Worm (Caenorhabditis elegans) whole organism, young adult: ENCODE measurements around the gene srr-8.

Source experiments
- B0035.1 ChIP-seq: sonication (generic microtip); optimal IDR thresholded peaks from 2 replicates; lab custom pipeline; 2016; ENCODE audit warnings: missing genetic modification characterization, mild to moderate bottlenecking, missing compliant biosample characterization, missing genotype, missing genetic modification reagents
- B0261.1 ChIP-seq: sonication (generic microtip); optimal IDR thresholded peaks from 2 replicates; lab custom pipeline; 2016; ENCODE audit warnings: mild to moderate bottlenecking, missing genetic modification characterization, moderate library complexity, missing compliant biosample characterization
- F23B12.7 ChIP-seq: sonication (generic microtip); optimal IDR thresholded peaks from 2 replicates; lab custom pipeline; 2017; ENCODE audit warnings: missing genetic modification characterization, mild to moderate bottlenecking, missing compliant biosample characterization, antibody characterized with exemption, moderate library complexity; ENCODE audit not compliant: insufficient read depth
- F37B4.10 ChIP-seq: fragments of 200-800 bp; sonication (Bioruptor generic); IDR thresholded peaks from 2 replicates; pipeline ENCODE4 v1.3.6; 2022; ENCODE audit warnings: missing genetic modification characterization, missing compliant biosample characterization
- F52B5.7 ChIP-seq: sonication (generic microtip); optimal IDR thresholded peaks from 2 replicates; lab custom pipeline; 2016; ENCODE audit warnings: mild to moderate bottlenecking, missing genetic modification characterization, missing compliant biosample characterization
- F57A8.1 ChIP-seq: fragments of 200-800 bp; sonication (Bioruptor generic); optimal IDR thresholded peaks from 2 replicates; lab custom pipeline; 2018; ENCODE audit warnings: mild to moderate bottlenecking, missing genetic modification characterization, moderate library complexity, missing compliant biosample characterization
- Y56A3A.18 ChIP-seq: fragments of 200-800 bp; sonication (Bioruptor generic); IDR thresholded peaks from 2 replicates; pipeline ENCODE4 v1.3.6; 2022; ENCODE audit warnings: missing genetic modification reagents, missing genetic modification characterization, missing compliant biosample characterization
- attf-5 ChIP-seq: fragments of 200-800 bp; sonication (Bioruptor generic); optimal IDR thresholded peaks from 2 replicates; lab custom pipeline; 2018; ENCODE audit warnings: mild to moderate bottlenecking, missing genetic modification characterization, missing compliant biosample characterization
- attf-6 ChIP-seq: fragments of 200-800 bp; sonication (Bioruptor generic); IDR thresholded peaks from 2 replicates; pipeline ENCODE4 v1.3.6; 2022; ENCODE audit warnings: missing genetic modification reagents, missing genetic modification characterization, missing compliant biosample characterization
- bed-1 ChIP-seq: fragments of 200-800 bp; sonication (Bioruptor generic); IDR thresholded peaks from 2 replicates; pipeline ENCODE4 v1.3.6; 2022; ENCODE audit warnings: missing genetic modification reagents, missing genetic modification characterization, missing compliant biosample characterization
- cebp-1 ChIP-seq, 2 experiments: fragments of 200-800 bp in 1 of 2; sonication (Bioruptor generic) in 1 of 2; sonication (generic microtip) in 1 of 2; IDR thresholded peaks in 1 of 2; optimal IDR thresholded peaks in 1 of 2; 2 replicates each; pipeline versions ENCODE4 v1.3.6 to Lab custom; 2017 to 2022; ENCODE audit warnings: missing compliant biosample characterization in 2 of 2, missing genetic modification characterization in 2 of 2, mild to moderate bottlenecking in 1 of 2, missing genetic modification reagents in 1 of 2, moderate library complexity in 1 of 2
- ceh-58 ChIP-seq: fragments of 200-800 bp; sonication (Bioruptor generic); IDR thresholded peaks from 2 replicates; pipeline ENCODE4 v1.3.6; 2022; ENCODE audit warnings: missing genetic modification characterization, missing compliant biosample characterization
- egl-18 ChIP-seq: fragments of 200-800 bp; sonication (Bioruptor generic); IDR thresholded peaks from 2 replicates; pipeline ENCODE4 v1.3.6; 2022; ENCODE audit warnings: missing genetic modification reagents, missing genetic modification characterization, missing compliant biosample characterization
- ekl-4 ChIP-seq: fragments of 200-800 bp; sonication (Bioruptor generic); IDR thresholded peaks from 2 replicates; pipeline ENCODE4 v1.3.6; 2022; ENCODE audit warnings: missing genetic modification reagents, missing genetic modification characterization, missing compliant biosample characterization
- ets-4 ChIP-seq: fragments of 200-800 bp; sonication (Bioruptor generic); optimal IDR thresholded peaks from 2 replicates; lab custom pipeline; 2018; ENCODE audit warnings: mild to moderate bottlenecking, missing genetic modification characterization, missing compliant biosample characterization
- let-526 ChIP-seq: fragments of 200-800 bp; sonication (Bioruptor generic); IDR thresholded peaks from 2 replicates; pipeline ENCODE4 v1.3.6; 2022; ENCODE audit warnings: missing genetic modification reagents, missing genetic modification characterization, missing compliant biosample characterization
- mes-4 ChIP-seq: sonication (generic microtip); optimal IDR thresholded peaks from 2 replicates; lab custom pipeline; 2016; ENCODE audit warnings: missing genotype, missing genetic modification characterization, missing compliant biosample characterization
- nfya-1 ChIP-seq: sonication (generic microtip); optimal IDR thresholded peaks from 2 replicates; lab custom pipeline; 2017; ENCODE audit warnings: antibody characterized with exemption, missing compliant biosample characterization, missing genetic modification characterization, borderline replicate concordance; ENCODE audit not compliant: insufficient read depth
- nhr-27 ChIP-seq: fragments of 200-800 bp; sonication (Bioruptor generic); optimal IDR thresholded peaks from 2 replicates; lab custom pipeline; 2018; ENCODE audit warnings: mild to moderate bottlenecking, missing genetic modification characterization, moderate library complexity, missing compliant biosample characterization
- nhr-80 ChIP-seq: sonication (generic microtip); optimal IDR thresholded peaks from 2 replicates; lab custom pipeline; 2016; ENCODE audit warnings: missing genetic modification characterization, missing compliant biosample characterization
- repo-1 ChIP-seq: sonication (generic microtip); optimal IDR thresholded peaks from 2 replicates; lab custom pipeline; 2017; ENCODE audit warnings: mild to moderate bottlenecking, missing genetic modification characterization, missing compliant biosample characterization
- snpc-1.1 ChIP-seq: sonication (generic microtip); optimal IDR thresholded peaks from 2 replicates; lab custom pipeline; 2017; ENCODE audit warnings: missing genetic modification characterization, mild to moderate bottlenecking, missing compliant biosample characterization, antibody characterized with exemption, moderate library complexity, missing genotype, missing genetic modification reagents; ENCODE audit not compliant: insufficient read depth
- snpc-3.4 ChIP-seq: sonication (generic microtip); optimal IDR thresholded peaks from 2 replicates; lab custom pipeline; 2017; ENCODE audit warnings: missing genetic modification characterization, mild to moderate bottlenecking, missing compliant biosample characterization, antibody characterized with exemption, moderate library complexity, missing genotype, missing genetic modification reagents
- tlf-1 ChIP-seq: fragments of 200-800 bp; sonication (Bioruptor generic); optimal IDR thresholded peaks from 2 replicates; lab custom pipeline; 2018; ENCODE audit warnings: mild to moderate bottlenecking, missing genetic modification characterization, missing compliant biosample characterization
- unc-62 ChIP-seq: fragments of 150-350 bp; optimal IDR thresholded peaks from 2 replicates; lab custom pipeline; 2014; ENCODE audit warnings: missing biosample characterization, missing genetic modification reagents, missing genetic modification characterization
- ztf-22 ChIP-seq: fragments of 200-800 bp; sonication (Bioruptor generic); optimal IDR thresholded peaks from 2 replicates; lab custom pipeline; 2018; ENCODE audit warnings: mild to moderate bottlenecking, missing genetic modification characterization, moderate library complexity, missing compliant biosample characterization
- ztf-25 ChIP-seq: fragments of 200-800 bp; sonication (Bioruptor generic); IDR thresholded peaks from 2 replicates; pipeline ENCODE4 v1.3.6; 2022; ENCODE audit warnings: missing genetic modification reagents, missing genetic modification characterization, missing compliant biosample characterization

srr-8 gene

DNA sequence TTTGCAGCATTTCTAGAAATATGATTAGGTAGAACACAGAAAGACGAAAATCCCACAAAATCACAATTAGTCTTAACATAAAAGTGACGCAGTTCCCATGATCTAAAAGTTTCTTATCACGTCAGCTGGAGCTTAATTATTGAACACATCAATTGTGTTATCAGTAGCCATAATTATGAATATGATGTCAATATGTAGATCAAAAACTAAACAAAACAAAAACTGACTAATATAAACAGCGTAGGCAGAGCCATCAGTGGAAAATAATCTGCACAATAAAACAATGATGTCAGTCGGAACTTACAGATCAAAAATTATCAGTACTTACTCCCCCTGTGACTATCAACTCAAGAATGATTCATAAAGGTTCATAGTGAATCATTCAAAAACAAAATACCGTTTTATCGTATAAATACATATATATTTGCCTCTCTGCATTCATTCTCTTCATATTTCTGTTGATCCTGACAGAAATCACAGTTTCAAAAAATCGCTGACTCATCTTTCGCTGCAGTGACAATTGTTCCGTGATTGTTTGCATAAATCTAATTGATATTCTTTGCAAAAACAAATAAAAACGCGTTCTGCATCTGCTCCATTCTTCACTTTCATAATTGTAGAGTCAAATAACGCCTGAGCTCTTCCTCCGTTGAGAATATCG, 10.8 kb downstream of the srr-8 start, which contains the start of gene srr-6:
srr-6 (plus strand) TSS at position 611 of the 661 bp plus-strand sequence.
- TF ChIP-seq nfya-1 (tag; lab: Kevin White, UChicago) (no peak), F52B5.7 (tag; lab: Kevin White, UChicago) (no peak), B0261.1 (tag; lab: Kevin White, UChicago) (no peak), ztf-22 (GFP tag; lab: Kevin White, UChicago) (no peak), Y56A3A.18 (GFP tag; lab: Robert Waterston, UW) (no peak), nhr-80 (tag; lab: Kevin White, UChicago) (peak; percentile 31), attf-5 (GFP tag; lab: Kevin White, UChicago) (no peak), F37B4.10 (no peak), snpc-1.1 (tag; lab: Kevin White, UChicago) (no peak), ceh-58 (GFP tag; lab: Robert Waterston, UW) (no peak), unc-62 (GFP tag; lab: Kevin White, UChicago) (peak; percentile 59), B0035.1 (no peak), mes-4 (tag; lab: Kevin White, UChicago) (no peak), attf-6 (GFP tag; lab: Robert Waterston, UW) (no peak)

DNA sequence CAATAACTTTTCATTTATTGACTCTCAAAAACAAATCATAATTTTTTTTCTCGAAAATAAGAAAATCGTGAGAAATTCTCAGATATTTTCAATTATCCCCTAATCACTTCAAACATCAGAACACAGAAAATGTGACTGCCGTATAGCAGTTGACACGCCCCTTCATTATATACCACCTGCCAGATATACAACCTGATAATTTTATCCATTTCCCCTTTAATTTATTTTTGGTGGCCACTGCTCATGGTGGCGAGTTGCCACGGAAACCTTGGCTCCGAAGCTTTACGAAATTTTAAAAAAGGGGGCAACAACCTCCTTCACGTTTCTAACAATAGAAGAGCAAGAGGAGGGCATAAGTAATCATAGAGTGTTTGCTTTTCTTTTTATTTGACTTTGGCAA, 15.2 kb downstream of the srr-8 start:
- TF ChIP-seq ekl-4 (GFP tag; lab: Robert Waterston, UW), result no peak
- no peak for TF ChIP-seq F23B12.7 (tag; lab: Kevin White, UChicago)
- TF ChIP-seq repo-1 (tag; lab: Kevin White, UChicago), result no peak
- TF ChIP-seq nhr-27 (tag; lab: Kevin White, UChicago), result no peak
- no peak for TF ChIP-seq F57A8.1 (GFP tag; lab: Kevin White, UChicago)

DNA sequence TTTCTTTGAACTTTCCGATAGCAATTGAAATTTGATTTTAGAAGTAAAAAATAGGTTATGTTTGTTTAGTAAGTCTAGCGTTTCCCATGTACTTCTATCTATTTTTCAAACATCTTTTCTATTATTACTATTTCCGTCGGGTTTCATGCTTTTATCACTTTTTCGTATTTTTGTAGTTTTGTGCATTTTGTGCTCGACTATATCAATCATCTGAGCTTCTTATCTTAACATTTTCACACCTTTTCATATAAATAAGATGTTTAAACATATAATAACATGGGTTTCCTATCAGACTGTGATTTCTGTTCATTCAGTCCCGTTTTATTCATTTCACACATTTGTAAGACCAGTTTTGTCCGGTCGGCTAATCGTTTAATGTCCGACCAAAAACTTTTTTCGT, 16.6 kb downstream of the srr-8 start:
- TF ChIP-seq ztf-25 (GFP tag; lab: Robert Waterston, UW), result no peak
- peak; percentile 43 for TF ChIP-seq nhr-80 (tag; lab: Kevin White, UChicago)

DNA sequence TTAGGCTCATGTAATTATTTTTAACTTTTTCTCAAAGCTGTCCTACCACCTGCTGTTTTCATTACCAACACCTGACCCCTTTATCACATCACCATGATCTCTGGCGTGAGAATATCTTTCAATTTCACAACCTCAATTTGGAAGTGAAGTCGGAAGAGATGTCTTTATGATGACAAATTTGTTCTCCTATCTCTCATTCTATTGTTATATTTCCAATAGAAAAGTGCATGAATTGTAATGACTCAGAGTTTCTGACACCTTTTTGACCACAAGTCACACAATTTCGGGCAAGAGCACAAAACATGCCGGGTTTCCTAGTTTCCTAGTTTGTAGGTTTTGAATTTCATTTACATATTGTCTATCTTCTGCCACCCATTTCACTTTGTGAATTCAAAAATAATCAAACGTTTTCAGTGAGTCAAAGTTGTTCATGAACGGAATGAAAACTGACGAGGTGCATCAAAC, 17.4 kb downstream of the srr-8 start, which contains the start of gene srr-4:
srr-4 (plus strand) TSS at position 415 of the 465 bp plus-strand sequence.
- TF ChIP-seq B0261.1 (tag; lab: Kevin White, UChicago) (no peak), ets-4 (GFP tag; lab: Kevin White, UChicago) (no peak), snpc-3.4 (no peak), snpc-1.1 (tag; lab: Kevin White, UChicago) (no peak), bed-1 (GFP tag; lab: Robert Waterston, UW) (no peak), ekl-4 (GFP tag; lab: Robert Waterston, UW) (no peak), tlf-1 (GFP tag; lab: Kevin White, UChicago) (no peak)

DNA sequence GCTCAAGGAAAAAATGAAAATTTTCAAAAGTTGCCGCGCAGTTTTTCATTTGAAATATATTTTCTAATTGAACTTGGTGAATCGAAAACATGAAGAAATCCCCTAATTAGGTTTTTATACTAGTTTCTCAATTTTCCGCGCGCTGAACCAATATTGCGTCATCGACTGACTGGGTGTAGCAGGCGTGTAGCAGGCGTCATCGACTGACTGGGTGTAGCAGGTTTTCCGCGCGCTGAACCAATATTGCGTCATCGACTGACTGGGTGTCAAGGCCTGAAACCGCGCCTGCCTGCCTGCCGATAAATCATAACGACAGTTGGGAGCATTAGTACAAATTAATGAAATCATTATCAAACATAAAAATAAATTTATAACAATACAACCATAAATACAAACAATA, 21.9 kb downstream of the srr-8 start:
- no peak for TF ChIP-seq let-526 (GFP tag; lab: Robert Waterston, UW)
- TF ChIP-seq egl-18 (GFP tag; lab: Robert Waterston, UW), result no peak
- TF ChIP-seq cebp-1 (GFP tag; IDR thresholded peaks at IDR 0.05; lab: Robert Waterston, UW), result no peak
- TF ChIP-seq cebp-1 (tag; optimal IDR thresholded peaks at IDR 0.05; lab: Kevin White, UChicago), result peak; percentile 14
